Worm (Caenorhabditis elegans) whole organism, young adult: ENCODE measurements around the gene str-199.

Source experiments
- C06A6.2 ChIP-seq: fragments of 200-800 bp; sonication (Bioruptor generic); conservative IDR thresholded peaks from 2 replicates; pipeline ENCODE4 v1.3.6; 2022; ENCODE audit warnings: missing genetic modification characterization, missing compliant biosample characterization
- D2030.7 ChIP-seq: fragments of 200-800 bp; sonication (Bioruptor generic); IDR thresholded peaks from 2 replicates; pipeline ENCODE4 v1.3.6; 2022; ENCODE audit warnings: missing genetic modification reagents, missing genetic modification characterization, missing compliant biosample characterization
- F22D6.2 ChIP-seq: sonication (generic microtip); optimal IDR thresholded peaks from 2 replicates; lab custom pipeline; 2016; ENCODE audit warnings: mild to moderate bottlenecking, missing genetic modification characterization, missing compliant biosample characterization
- F39B2.1 ChIP-seq: fragments of 200-800 bp; sonication (Bioruptor generic); IDR thresholded peaks from 2 replicates; pipeline ENCODE4 v1.3.6; 2022; ENCODE audit warnings: missing genetic modification reagents, missing genetic modification characterization, missing compliant biosample characterization
- F57A8.1 ChIP-seq: fragments of 200-800 bp; sonication (Bioruptor generic); optimal IDR thresholded peaks from 2 replicates; lab custom pipeline; 2018; ENCODE audit warnings: mild to moderate bottlenecking, missing genetic modification characterization, moderate library complexity, missing compliant biosample characterization
- T07F8.4 ChIP-seq: sonication (generic microtip); optimal IDR thresholded peaks from 2 replicates; lab custom pipeline; 2016; ENCODE audit warnings: mild to moderate bottlenecking, missing genetic modification characterization, moderate library complexity, missing compliant biosample characterization
- Y53F4B.3 ChIP-seq: fragments of 200-800 bp; sonication (Bioruptor generic); IDR thresholded peaks from 2 replicates; pipeline ENCODE4 v1.3.6; 2022; ENCODE audit warnings: missing genetic modification reagents, missing genetic modification characterization, missing compliant biosample characterization
- Y53G8AR.9 ChIP-seq: fragments of 200-800 bp; sonication (Bioruptor generic); conservative IDR thresholded peaks from 2 replicates; pipeline ENCODE4 v1.3.6; 2022; ENCODE audit warnings: missing genetic modification reagents, missing genetic modification characterization, missing compliant biosample characterization
- ZK185.1 ChIP-seq: sonication (generic microtip); optimal IDR thresholded peaks from 2 replicates; lab custom pipeline; 2016; ENCODE audit warnings: mild to moderate bottlenecking, missing genetic modification characterization, missing compliant biosample characterization; ENCODE audit not compliant: poor library complexity, severe bottlenecking
- akir-1 ChIP-seq: fragments of 200-800 bp; sonication (Bioruptor generic); optimal IDR thresholded peaks from 2 replicates; lab custom pipeline; 2018; ENCODE audit warnings: mild to moderate bottlenecking, missing genetic modification characterization, moderate library complexity, missing compliant biosample characterization
- bed-2 ChIP-seq: fragments of 200-800 bp; sonication (Bioruptor generic); IDR thresholded peaks from 2 replicates; pipeline ENCODE4 v1.3.6; 2022; ENCODE audit warnings: missing genetic modification reagents, missing genetic modification characterization, missing compliant biosample characterization
- ccch-3 ChIP-seq: fragments of 200-800 bp; sonication (Bioruptor generic); optimal IDR thresholded peaks from 2 replicates; lab custom pipeline; 2018; ENCODE audit warnings: mild to moderate bottlenecking, missing genetic modification characterization, missing compliant biosample characterization
- ceh-91 ChIP-seq: fragments of 200-800 bp; sonication (Bioruptor generic); IDR thresholded peaks from 2 replicates; pipeline ENCODE4 v1.3.6; 2022; ENCODE audit warnings: missing genetic modification reagents, missing genetic modification characterization, missing compliant biosample characterization
- dox-1 ChIP-seq: fragments of 200-800 bp; sonication (Bioruptor generic); IDR thresholded peaks from 2 replicates; pipeline ENCODE4 v1.3.6; 2022; ENCODE audit warnings: missing genetic modification reagents, missing genetic modification characterization, missing compliant biosample characterization
- egl-44 ChIP-seq: fragments of 200-800 bp; sonication (Bioruptor generic); IDR thresholded peaks from 2 replicates; pipeline ENCODE4 v1.3.6; 2022; ENCODE audit warnings: missing genetic modification reagents, missing genetic modification characterization, missing compliant biosample characterization
- egrh-3 ChIP-seq: fragments of 200-800 bp; sonication (Bioruptor generic); IDR thresholded peaks from 2 replicates; pipeline ENCODE4 v1.3.6; 2022; ENCODE audit warnings: missing genetic modification reagents, missing genetic modification characterization, missing compliant biosample characterization
- fkh-3 ChIP-seq: sonication (generic microtip); optimal IDR thresholded peaks from 2 replicates; lab custom pipeline; 2016; ENCODE audit warnings: mild to moderate bottlenecking, missing genetic modification characterization, missing compliant biosample characterization
- gei-17 ChIP-seq: fragments of 200-800 bp; sonication (Bioruptor generic); optimal IDR thresholded peaks from 2 replicates; lab custom pipeline; 2018; ENCODE audit warnings: mild to moderate bottlenecking, missing genetic modification characterization, missing compliant biosample characterization
- hmg-1.2 ChIP-seq: fragments of 200-800 bp; sonication (Bioruptor generic); IDR thresholded peaks from 2 replicates; pipeline ENCODE4 v1.3.6; 2022; ENCODE audit warnings: missing genetic modification reagents, missing genetic modification characterization, missing compliant biosample characterization
- hmg-20 ChIP-seq: fragments of 200-800 bp; sonication (Bioruptor generic); IDR thresholded peaks from 2 replicates; pipeline ENCODE4 v1.3.6; 2022; ENCODE audit warnings: missing genetic modification reagents, missing genetic modification characterization, missing compliant biosample characterization
- let-607 ChIP-seq, 2 experiments: fragments of 200-800 bp in 1 of 2; sonication (Bioruptor generic) in 1 of 2; sonication (generic microtip) in 1 of 2; optimal IDR thresholded peaks; 2 replicates each; lab custom pipeline; 2016 to 2018; ENCODE audit warnings: mild to moderate bottlenecking in 2 of 2, missing compliant biosample characterization in 2 of 2, missing genetic modification characterization in 2 of 2, moderate library complexity in 2 of 2, missing genotype in 1 of 2
- lin-54 ChIP-seq: fragments of 200-800 bp; sonication (Bioruptor generic); optimal IDR thresholded peaks from 2 replicates; lab custom pipeline; 2018; ENCODE audit warnings: mild to moderate bottlenecking, missing genetic modification characterization, missing compliant biosample characterization
- mes-4 ChIP-seq: sonication (generic microtip); optimal IDR thresholded peaks from 2 replicates; lab custom pipeline; 2016; ENCODE audit warnings: missing genotype, missing genetic modification characterization, missing compliant biosample characterization
- mxl-1 ChIP-seq: sonication (generic microtip); optimal IDR thresholded peaks from 2 replicates; lab custom pipeline; 2016; ENCODE audit warnings: missing genetic modification characterization, missing compliant biosample characterization
- nfyb-1 ChIP-seq: fragments of 200-800 bp; sonication (Bioruptor generic); IDR thresholded peaks from 2 replicates; pipeline ENCODE4 v1.3.6; 2022; ENCODE audit warnings: missing genetic modification reagents, missing genetic modification characterization, missing compliant biosample characterization
- nhr-179 ChIP-seq: sonication (generic microtip); optimal IDR thresholded peaks from 2 replicates; lab custom pipeline; 2016; ENCODE audit warnings: mild to moderate bottlenecking, missing genetic modification characterization, missing compliant biosample characterization
- nhr-27 ChIP-seq: fragments of 200-800 bp; sonication (Bioruptor generic); optimal IDR thresholded peaks from 2 replicates; lab custom pipeline; 2018; ENCODE audit warnings: mild to moderate bottlenecking, missing genetic modification characterization, moderate library complexity, missing compliant biosample characterization
- nhr-80 ChIP-seq: sonication (generic microtip); optimal IDR thresholded peaks from 2 replicates; lab custom pipeline; 2016; ENCODE audit warnings: missing genetic modification characterization, missing compliant biosample characterization
- rcor-1 ChIP-seq: fragments of 200-800 bp; sonication (Bioruptor generic); IDR thresholded peaks from 2 replicates; pipeline ENCODE4 v1.3.6; 2022; ENCODE audit warnings: missing genetic modification reagents, missing genetic modification characterization, missing compliant biosample characterization
- sdz-38 ChIP-seq: sonication (generic microtip); optimal IDR thresholded peaks from 2 replicates; lab custom pipeline; 2016; ENCODE audit warnings: missing genotype, missing genetic modification characterization, missing compliant biosample characterization
- snpc-1.1 ChIP-seq: sonication (generic microtip); optimal IDR thresholded peaks from 2 replicates; lab custom pipeline; 2017; ENCODE audit warnings: missing genetic modification characterization, mild to moderate bottlenecking, missing compliant biosample characterization, antibody characterized with exemption, moderate library complexity, missing genotype, missing genetic modification reagents; ENCODE audit not compliant: insufficient read depth
- snpc-1.3 ChIP-seq: sonication (generic microtip); optimal IDR thresholded peaks from 2 replicates; lab custom pipeline; 2017; ENCODE audit warnings: missing genetic modification characterization, mild to moderate bottlenecking, missing compliant biosample characterization, antibody characterized with exemption, moderate library complexity, missing genotype, missing genetic modification reagents; ENCODE audit not compliant: insufficient read depth
- snpc-4 ChIP-seq, 5 experiments: fragments of 150-350 bp in 1 of 5; sonication (generic microtip) in 4 of 5; optimal IDR thresholded peaks; 2 replicates each; lab custom pipeline; 2014 to 2018; ENCODE audit warnings: missing genetic modification characterization in 5 of 5, missing biosample characterization in 3 of 5, antibody characterized with exemption in 2 of 5, mild to moderate bottlenecking in 2 of 5, missing compliant biosample characterization in 2 of 5, missing genotype in 2 of 5, moderate library complexity in 2 of 5, missing genetic modification reagents in 1 of 5
- tlf-1 ChIP-seq: fragments of 200-800 bp; sonication (Bioruptor generic); optimal IDR thresholded peaks from 2 replicates; lab custom pipeline; 2018; ENCODE audit warnings: mild to moderate bottlenecking, missing genetic modification characterization, missing compliant biosample characterization
- unc-130 ChIP-seq: sonication (generic microtip); optimal IDR thresholded peaks from 2 replicates; lab custom pipeline; 2016; ENCODE audit warnings: missing genetic modification reagents, missing genetic modification characterization, missing compliant biosample characterization
- zim-3 ChIP-seq: sonication (generic microtip); optimal IDR thresholded peaks from 2 replicates; lab custom pipeline; 2017; ENCODE audit warnings: mild to moderate bottlenecking, missing genetic modification characterization, moderate library complexity, missing compliant biosample characterization
- ztf-25 ChIP-seq: fragments of 200-800 bp; sonication (Bioruptor generic); IDR thresholded peaks from 2 replicates; pipeline ENCODE4 v1.3.6; 2022; ENCODE audit warnings: missing genetic modification reagents, missing genetic modification characterization, missing compliant biosample characterization

The str-199 gene

ce11 chrV:17190399-17190798 lies at the start of gene str-199:
TSS of gene str-199 (minus strand) at chrV:17190499.
- TF ChIP-seq dox-1 (GFP tag; lab: Robert Waterston, UW): no peak
- TF ChIP-seq Y53F4B.3 (GFP tag; lab: Robert Waterston, UW): no peak
- TF ChIP-seq nhr-179: no peak
- no peak for TF ChIP-seq sdz-38 (tag; lab: Kevin White, UChicago)
- no peak for TF ChIP-seq lin-54
- TF ChIP-seq nhr-27: no peak

DNA sequence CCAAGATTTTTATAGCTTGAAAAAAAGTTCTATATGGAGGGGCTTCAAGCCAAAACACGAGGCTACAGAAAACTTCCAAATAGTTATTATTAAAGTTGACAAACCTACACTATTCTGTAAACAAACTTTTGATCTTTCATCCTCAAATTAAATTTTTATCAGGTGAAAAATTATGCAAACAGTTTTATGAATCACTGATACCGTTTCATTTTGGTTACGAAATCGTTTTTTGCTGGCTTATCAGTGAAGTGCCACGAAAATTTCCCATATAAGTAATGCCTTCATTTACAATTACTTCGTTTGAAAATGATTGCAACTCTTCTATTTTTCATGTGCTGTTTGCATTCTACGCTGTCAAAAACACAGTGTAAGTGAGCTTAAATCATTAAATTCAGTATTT lies 48.5 kb upstream of the str-199 start, which contains the start of gene T19C9.8:
T19C9.8 (plus strand) TSS at position 299 of the 400 bp plus-strand sequence.
- TF ChIP-seq snpc-4 (GFP tag; optimal IDR thresholded peaks at IDR 0.05; lab: Kevin White, UChicago) (no peak), snpc-4 (tag; optimal IDR thresholded peaks at IDR 0.05; lab: Kevin White, UChicago) (no peak), nhr-80 (peak; percentile 55)

DNA sequence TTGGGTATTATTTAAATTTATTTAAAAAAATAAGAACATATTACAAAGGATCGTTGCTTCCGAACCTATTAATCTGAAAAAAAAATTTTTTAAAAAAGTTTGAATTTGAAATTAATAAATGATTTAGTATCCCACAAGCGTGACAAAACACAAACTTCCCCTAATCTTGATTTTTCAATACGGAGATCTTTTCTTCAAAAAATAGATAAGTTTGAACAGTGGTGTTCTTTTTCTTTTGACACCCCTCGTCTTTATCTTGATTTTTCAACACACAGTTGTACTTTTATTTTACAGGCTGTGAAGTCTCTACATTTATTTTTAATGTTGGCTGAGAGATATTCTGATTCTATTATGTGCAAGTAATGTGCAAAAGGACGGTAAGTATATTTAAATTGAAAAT lies 46.0 kb upstream of the str-199 start, which contains the start of gene T19C9.10:
T19C9.10 (plus strand) TSS at position 248 of the 400 bp plus-strand sequence.
- TF ChIP-seq gei-17 (GFP tag; lab: Kevin White, UChicago): no peak
- no peak for TF ChIP-seq egrh-3 (GFP tag; lab: Robert Waterston, UW)
- no peak for TF ChIP-seq unc-130 (GFP tag; lab: Kevin White, UChicago)
- no peak for TF ChIP-seq let-607 (tag; optimal IDR thresholded peaks at IDR 0.05; lab: Kevin White, UChicago)
- no peak for TF ChIP-seq C06A6.2
- TF ChIP-seq lin-54: no peak

- TF ChIP-seq tlf-1 (no peak), ztf-25 (GFP tag; lab: Robert Waterston, UW) (no peak), akir-1 (GFP tag; lab: Kevin White, UChicago) (no peak), rcor-1 (GFP tag; lab: Robert Waterston, UW) (no peak), ceh-91 (no peak), hmg-20 (GFP tag; lab: Robert Waterston, UW) (no peak), hmg-1.2 (no peak), lin-54 (no peak), snpc-1.1 (tag; lab: Kevin White, UChicago) (no peak), ccch-3 (GFP tag; lab: Kevin White, UChicago) (no peak), sdz-38 (tag; lab: Kevin White, UChicago) (no peak), Y53F4B.3 (GFP tag; lab: Robert Waterston, UW) (no peak), nfyb-1 (no peak), bed-2 (GFP tag; lab: Robert Waterston, UW) (no peak)
- TF ChIP-seq, all 124 proteins: peak for 0
Measured at ce11 chrV:17232403-17232802, 42.1 kb upstream of the str-199 start.

DNA sequence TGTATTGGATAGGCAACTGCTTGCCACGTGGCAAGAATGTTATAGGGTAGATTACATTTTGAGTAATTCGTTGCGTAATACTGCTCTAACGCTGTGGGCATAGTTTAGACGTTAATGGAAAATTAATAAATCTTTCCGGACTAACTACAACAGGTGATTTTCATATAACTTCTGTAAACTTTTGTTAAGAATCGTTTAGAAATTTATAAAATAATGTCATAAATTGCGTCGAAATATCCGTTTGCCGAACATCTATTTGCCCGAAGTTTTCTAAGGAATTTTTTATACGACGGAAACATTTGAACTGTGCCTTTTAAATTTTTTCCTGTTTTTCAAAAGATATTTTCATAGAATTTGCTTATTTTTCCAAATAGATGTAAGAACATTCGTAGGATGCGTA lies 35.8 kb upstream of the str-199 start, which contains the start of gene srh-112:
srh-112 (minus strand) TSS at position 101 of the 400 bp plus-strand sequence.
- TF ChIP-seq F57A8.1 (GFP tag; lab: Kevin White, UChicago) (no peak), mes-4 (tag; lab: Kevin White, UChicago) (no peak), C06A6.2 (no peak), ztf-25 (GFP tag; lab: Robert Waterston, UW) (no peak), F39B2.1 (GFP tag; lab: Robert Waterston, UW) (no peak), T07F8.4 (no peak), zim-3 (no peak), D2030.7 (GFP tag; lab: Robert Waterston, UW) (no peak), egl-44 (GFP tag; lab: Robert Waterston, UW) (no peak), F22D6.2 (tag; lab: Kevin White, UChicago) (no peak), snpc-1.1 (tag; lab: Kevin White, UChicago) (no peak), let-607 (tag; optimal IDR thresholded peaks at IDR 0.05; lab: Kevin White, UChicago) (no peak), fkh-3 (tag; lab: Kevin White, UChicago) (no peak), snpc-1.3 (tag; lab: Kevin White, UChicago) (no peak), ZK185.1 (tag; lab: Kevin White, UChicago) (no peak), nhr-80 (no peak), Y53G8AR.9 (GFP tag; lab: Robert Waterston, UW) (no peak), mxl-1 (tag; lab: Kevin White, UChicago) (no peak)
